Worm (Caenorhabditis elegans) whole organism, L4 larva: Measurements from ENCODE around the gene epn-1.

Experiments used
- F37D6.2 ChIP-seq: sonication (generic microtip); optimal IDR thresholded peaks from 2 replicates; lab custom pipeline; 2016; ENCODE audit warnings: mild to moderate bottlenecking, missing genetic modification characterization, missing compliant biosample characterization
- F44E2.7 ChIP-seq: fragments of 200-800 bp; sonication (Bioruptor generic); IDR thresholded peaks from 2 replicates; pipeline ENCODE4 v2.1.2; 2022; ENCODE audit warnings: missing genetic modification characterization, missing compliant biosample characterization
- F49E8.2 ChIP-seq: sonication (generic microtip); optimal IDR thresholded peaks from 2 replicates; lab custom pipeline; 2016; ENCODE audit warnings: missing compliant biosample characterization, mild to moderate bottlenecking, missing genetic modification characterization, borderline replicate concordance
- T20F7.1 ChIP-seq: fragments of 200-800 bp; sonication (Bioruptor generic); optimal IDR thresholded peaks from 2 replicates; lab custom pipeline; 2018; ENCODE audit warnings: mild to moderate bottlenecking, missing genetic modification characterization, missing compliant biosample characterization
- T26A8.4 ChIP-seq: fragments of 200-800 bp; sonication (Bioruptor generic); IDR thresholded peaks from 2 replicates; pipeline ENCODE4 v1.3.6; 2022; ENCODE audit warnings: missing genetic modification characterization, missing compliant biosample characterization
- Y105C5A.15 ChIP-seq: fragments of 200-800 bp; sonication (Bioruptor generic); IDR thresholded peaks from 2 replicates; pipeline ENCODE4 v1.3.6; 2022; ENCODE audit warnings: missing genetic modification characterization, missing compliant biosample characterization
- ZK546.5 ChIP-seq, 2 experiments: sonication (generic microtip); optimal IDR thresholded peaks; 2 replicates each; lab custom pipeline; 2017; ENCODE audit warnings: missing biosample characterization in 2 of 2, missing genetic modification characterization in 2 of 2
- aha-1 ChIP-seq: fragments of 150-350 bp; peaks from one replicate; lab custom pipeline; 2014; ENCODE audit warnings: missing biosample characterization, missing genetic modification characterization
- aly-2 ChIP-seq: sonication (generic microtip); optimal IDR thresholded peaks from 2 replicates; lab custom pipeline; 2018; ENCODE audit warnings: missing biosample characterization, missing genetic modification characterization
- ceh-28 ChIP-seq: fragments of 150-350 bp; optimal IDR thresholded peaks from 2 replicates; lab custom pipeline; 2014; ENCODE audit warnings: missing biosample characterization, missing genetic modification reagents, missing genetic modification characterization
- ceh-32 ChIP-seq: sonication (generic microtip); optimal IDR thresholded peaks from 2 replicates; lab custom pipeline; 2016; ENCODE audit warnings: mild to moderate bottlenecking, missing genetic modification characterization, missing compliant biosample characterization; ENCODE audit not compliant: poor library complexity
- ceh-82 ChIP-seq: sonication (generic microtip); optimal IDR thresholded peaks from 2 replicates; lab custom pipeline; 2017; ENCODE audit warnings: missing biosample characterization, missing genetic modification characterization
- ces-1 ChIP-seq: fragments of 150-350 bp; sonication (generic microtip); optimal IDR thresholded peaks from 4 replicates; lab custom pipeline; 2014; ENCODE audit warnings: missing biosample characterization, missing genetic modification reagents, missing genetic modification characterization
- ctbp-1 ChIP-seq: fragments of 200-800 bp; sonication (Bioruptor generic); IDR thresholded peaks from 2 replicates; pipeline ENCODE4 v1.3.6; 2022; ENCODE audit warnings: missing genetic modification reagents, missing genetic modification characterization, missing compliant biosample characterization
- daf-19 ChIP-seq: fragments of 200-800 bp; sonication (Bioruptor generic); conservative IDR thresholded peaks from 2 replicates; pipeline ENCODE4 v1.3.6; 2022; ENCODE audit warnings: missing genetic modification characterization, missing compliant biosample characterization
- duxl-1 ChIP-seq: sonication (generic microtip); optimal IDR thresholded peaks from 2 replicates; lab custom pipeline; 2016; ENCODE audit warnings: mild to moderate bottlenecking, missing genetic modification characterization, moderate library complexity, missing compliant biosample characterization; ENCODE audit not compliant: poor library complexity
- egl-43 ChIP-seq: fragments of 200-800 bp; sonication (Bioruptor generic); IDR thresholded peaks from 2 replicates; pipeline ENCODE4 v1.3.6; 2022; ENCODE audit warnings: missing genetic modification reagents, missing genetic modification characterization, missing compliant biosample characterization
- fkh-10 ChIP-seq: fragments of 150-350 bp; optimal IDR thresholded peaks from 2 replicates; lab custom pipeline; 2014; ENCODE audit warnings: missing biosample characterization, missing genetic modification reagents, missing genetic modification characterization
- hif-1 ChIP-seq, 2 experiments: sonication (generic microtip); optimal IDR thresholded peaks; 2 replicates each; lab custom pipeline; 2016 to 2017; ENCODE audit warnings: missing compliant biosample characterization in 2 of 2, missing genetic modification characterization in 2 of 2, missing genetic modification reagents in 2 of 2, missing genotype in 2 of 2, mild to moderate bottlenecking in 1 of 2
- hlh-11 ChIP-seq: fragments of 200-800 bp; sonication (Bioruptor generic); optimal IDR thresholded peaks from 2 replicates; lab custom pipeline; 2018; ENCODE audit warnings: mild to moderate bottlenecking, missing genetic modification characterization, missing compliant biosample characterization
- hlh-30 ChIP-seq: sonication (generic microtip); optimal IDR thresholded peaks from 2 replicates; lab custom pipeline; 2017; ENCODE audit warnings: antibody characterized with exemption, mild to moderate bottlenecking, missing genetic modification characterization, missing compliant biosample characterization; ENCODE audit not compliant: insufficient read depth
- lin-1 ChIP-seq: fragments of 200-800 bp; sonication (Bioruptor generic); IDR thresholded peaks from 2 replicates; pipeline ENCODE4 v1.3.6; 2022; ENCODE audit warnings: missing genetic modification reagents, missing genetic modification characterization, missing compliant biosample characterization
- lin-13 ChIP-seq: fragments of 150-350 bp; optimal IDR thresholded peaks from 2 replicates; lab custom pipeline; 2014; ENCODE audit warnings: missing biosample characterization, missing genetic modification reagents, missing genetic modification characterization
- lin-29 ChIP-seq: fragments of 200-800 bp; sonication (Bioruptor generic); IDR thresholded peaks from 2 replicates; pipeline ENCODE4 v1.3.6; 2022; ENCODE audit warnings: missing genetic modification reagents, missing genetic modification characterization, missing compliant biosample characterization
- lin-38 ChIP-seq: fragments of 200-800 bp; sonication (Bioruptor generic); IDR thresholded peaks from 2 replicates; pipeline ENCODE4 v1.3.6; 2022; ENCODE audit warnings: missing genetic modification reagents, missing genetic modification characterization, missing compliant biosample characterization
- madf-5 ChIP-seq, 2 experiments: fragments of 200-800 bp; sonication (Bioruptor generic); IDR thresholded peaks; 2 replicates each; pipeline ENCODE4 v1.3.6; 2022; ENCODE audit warnings: missing compliant biosample characterization in 2 of 2, missing genetic modification characterization in 2 of 2
- mdl-1 ChIP-seq, 2 experiments: fragments of 150-350 bp in 1 of 2; sonication (generic microtip) in 1 of 2; optimal IDR thresholded peaks; 2 replicates each; lab custom pipeline; 2014 to 2017; ENCODE audit warnings: missing biosample characterization in 2 of 2, missing genetic modification characterization in 2 of 2
- mep-1 ChIP-seq: fragments of 150-350 bp; sonication (generic microtip); optimal IDR thresholded peaks from 3 replicates; lab custom pipeline; 2014; ENCODE audit warnings: missing biosample characterization, missing genetic modification characterization
- mes-2 ChIP-seq: sonication (generic microtip); optimal IDR thresholded peaks from 2 replicates; lab custom pipeline; 2016; ENCODE audit warnings: missing genotype, mild to moderate bottlenecking, missing genetic modification characterization, missing compliant biosample characterization; ENCODE audit not compliant: poor library complexity, severe bottlenecking
- nhr-102 ChIP-seq: sonication (generic microtip); optimal IDR thresholded peaks from 2 replicates; lab custom pipeline; 2016; ENCODE audit warnings: mild to moderate bottlenecking, missing genetic modification characterization, moderate library complexity, missing compliant biosample characterization
- nhr-11 ChIP-seq: fragments of 150-350 bp; optimal IDR thresholded peaks from 2 replicates; lab custom pipeline; 2014; ENCODE audit warnings: missing biosample characterization, missing genetic modification characterization
- nhr-111 ChIP-seq: fragments of 200-800 bp; sonication (Bioruptor generic); optimal IDR thresholded peaks from 2 replicates; lab custom pipeline; 2018; ENCODE audit warnings: mild to moderate bottlenecking, missing genetic modification characterization, missing compliant biosample characterization
- nhr-237 ChIP-seq: sonication (generic microtip); optimal IDR thresholded peaks from 2 replicates; lab custom pipeline; 2017; ENCODE audit warnings: missing biosample characterization, missing genetic modification characterization
- nhr-28 ChIP-seq: fragments of 150-350 bp; optimal IDR thresholded peaks from 2 replicates; lab custom pipeline; 2014; ENCODE audit warnings: missing biosample characterization, missing genetic modification characterization
- nhr-42 ChIP-seq: fragments of 200-800 bp; sonication (Bioruptor generic); IDR thresholded peaks from 2 replicates; pipeline ENCODE4 v1.3.6; 2022; ENCODE audit warnings: missing genetic modification characterization, missing compliant biosample characterization
- nhr-76 ChIP-seq: fragments of 150-350 bp; optimal IDR thresholded peaks from 2 replicates; lab custom pipeline; 2014; ENCODE audit warnings: missing biosample characterization, missing genetic modification characterization
- pqm-1 ChIP-seq: sonication (generic microtip); optimal IDR thresholded peaks from 2 replicates; lab custom pipeline; 2017; ENCODE audit warnings: missing biosample characterization, missing genetic modification characterization
- rbr-2 ChIP-seq: sonication (generic microtip); optimal IDR thresholded peaks from 2 replicates; lab custom pipeline; 2016; ENCODE audit warnings: missing genotype, missing genetic modification characterization, missing compliant biosample characterization
- saeg-2 ChIP-seq: fragments of 200-800 bp; sonication (Bioruptor generic); IDR thresholded peaks from 2 replicates; pipeline ENCODE4 v1.3.6; 2022; ENCODE audit warnings: missing genetic modification reagents, missing genetic modification characterization, missing compliant biosample characterization
- sdz-12 ChIP-seq: fragments of 200-800 bp; sonication (Bioruptor generic); optimal IDR thresholded peaks from 2 replicates; lab custom pipeline; 2018; ENCODE audit warnings: mild to moderate bottlenecking, missing genetic modification characterization, missing compliant biosample characterization
- skn-1 ChIP-seq: fragments of 150-350 bp; optimal IDR thresholded peaks from 2 replicates; lab custom pipeline; 2014; ENCODE audit warnings: missing biosample characterization, missing genetic modification characterization
- snpc-4 ChIP-seq: fragments of 150-350 bp; optimal IDR thresholded peaks from 2 replicates; lab custom pipeline; 2014; ENCODE audit warnings: missing biosample characterization, missing genetic modification characterization
- spr-3 ChIP-seq: fragments of 200-800 bp; sonication (Bioruptor generic); optimal IDR thresholded peaks from 2 replicates; lab custom pipeline; 2018; ENCODE audit warnings: mild to moderate bottlenecking, missing genetic modification characterization, missing compliant biosample characterization
- tag-97 ChIP-seq: fragments of 200-800 bp; sonication (Bioruptor generic); IDR thresholded peaks from 2 replicates; pipeline ENCODE4 v1.3.6; 2022; ENCODE audit warnings: missing genetic modification characterization, missing compliant biosample characterization
- unc-130 ChIP-seq: sonication (generic microtip); optimal IDR thresholded peaks from 2 replicates; lab custom pipeline; 2016; ENCODE audit warnings: missing genetic modification reagents, missing genetic modification characterization, missing compliant biosample characterization
- unc-39 ChIP-seq: sonication (generic microtip); optimal IDR thresholded peaks from 2 replicates; lab custom pipeline; 2017; ENCODE audit warnings: missing biosample characterization, missing genetic modification characterization
- unc-62 ChIP-seq, 3 experiments: fragments of 150-350 bp in 1 of 3; sonication (generic microtip); optimal IDR thresholded peaks in 2 of 3; peaks in 1 of 3; 1 replicate in 1 of 3; 2 replicates in 2 of 3; lab custom pipeline; 2014 to 2017; ENCODE audit warnings: missing biosample characterization in 3 of 3, missing genetic modification characterization in 3 of 3, missing genetic modification reagents in 3 of 3, missing genotype in 1 of 3
- zip-11 ChIP-seq: fragments of 200-800 bp; sonication (Bioruptor generic); IDR thresholded peaks from 2 replicates; pipeline ENCODE4 v1.3.6; 2022; ENCODE audit warnings: missing genetic modification characterization, missing compliant biosample characterization
- zip-2 ChIP-seq: fragments of 150-350 bp; optimal IDR thresholded peaks from 2 replicates; lab custom pipeline; 2014; ENCODE audit warnings: missing biosample characterization, missing genetic modification characterization
- ztf-7 ChIP-seq: fragments of 150-350 bp; optimal IDR thresholded peaks from 2 replicates; lab custom pipeline; 2014; ENCODE audit warnings: missing biosample characterization, missing genetic modification characterization

The epn-1 gene

ce11 chrX:14790320-14791048 lies 27.8 kb downstream of the epn-1 start, which contains the start of gene tatn-1 (continued):
- TF ChIP-seq lin-13 (GFP tag; lab: Kevin White, UChicago) (peak; percentile 30), zip-2 (no peak), nhr-102 (tag; lab: Kevin White, UChicago) (peak; percentile 97), Y105C5A.15 (GFP tag; lab: Robert Waterston, UW) (no peak), aha-1 (tag; lab: Kevin White, UChicago) (peak; percentile 99), F49E8.2 (tag; lab: Kevin White, UChicago) (no peak), egl-43 (GFP tag; lab: Robert Waterston, UW) (0 out of 2 replicates have a peak, but pooled peaks have one; percentile 11), T20F7.1 (GFP tag; lab: Kevin White, UChicago) (peak; percentile 52), unc-62 (GFP tag; optimal IDR thresholded peaks at IDR 0.05 in 1 of 2; lab: Kevin White, UChicago) (peak; percentile 59 to 100), unc-62 (tag; optimal IDR thresholded peaks at IDR 0.05; lab: Kevin White, UChicago) (no peak), mdl-1 (tag; optimal IDR thresholded peaks at IDR 0.05; lab: Kevin White, UChicago) (peak; percentile 94 to 98), unc-39 (tag; lab: Kevin White, UChicago) (no peak), madf-5 (GFP tag; IDR thresholded peaks at IDR 0.05; lab: Robert Waterston, UW) (no peak), ceh-32 (tag; lab: Kevin White, UChicago) (no peak), nhr-28 (tag; lab: Kevin White, UChicago) (peak; percentile 83), ZK546.5 (tag; optimal IDR thresholded peaks at IDR 0.05; lab: Kevin White, UChicago) (no peak), saeg-2 (peak; percentile 80; the same call in 1 of the 2 replicates), tag-97 (GFP tag; lab: Robert Waterston, UW) (no peak), pqm-1 (tag; lab: Kevin White, UChicago) (peak; percentile 51), snpc-4 (tag; lab: Kevin White, UChicago) (no peak), lin-29 (no peak), lin-38 (GFP tag; lab: Robert Waterston, UW) (peak; percentile 35), sdz-12 (GFP tag; lab: Kevin White, UChicago) (no peak), nhr-11 (tag; lab: Kevin White, UChicago) (no peak), F37D6.2 (tag; lab: Kevin White, UChicago) (no peak), zip-11 (GFP tag; lab: Robert Waterston, UW) (no peak), hlh-30 (tag; lab: Kevin White, UChicago) (peak; percentile 90), nhr-237 (tag; lab: Kevin White, UChicago) (no peak), hif-1 (tag; optimal IDR thresholded peaks at IDR 0.05; lab: Kevin White, UChicago) (peak; percentile 40 to 88), ceh-82 (tag; lab: Kevin White, UChicago) (no peak), spr-3 (GFP tag; lab: Kevin White, UChicago) (no peak), T26A8.4 (GFP tag; lab: Robert Waterston, UW) (peak; percentile 65), nhr-76 (tag; lab: Kevin White, UChicago) (no peak), ctbp-1 (GFP tag; lab: Robert Waterston, UW) (no peak), F44E2.7 (no peak), aly-2 (tag; lab: Kevin White, UChicago) (no peak), nhr-111 (GFP tag; lab: Kevin White, UChicago) (no peak), ces-1 (GFP tag; lab: Kevin White, UChicago) (no peak), skn-1 (no peak), mes-2 (tag; lab: Kevin White, UChicago) (no peak), fkh-10 (GFP tag; lab: Kevin White, UChicago) (no peak), duxl-1 (no peak), mep-1 (peak; percentile 40), ceh-28 (tag; lab: Kevin White, UChicago) (no peak), lin-1 (GFP tag; lab: Robert Waterston, UW) (peak; percentile 52), unc-130 (GFP tag; lab: Kevin White, UChicago) (no peak), hlh-11 (tag; lab: Kevin White, UChicago) (peak; percentile 97), daf-19 (GFP tag; lab: Robert Waterston, UW) (no peak), nhr-42 (GFP tag; lab: Robert Waterston, UW) (peak; percentile 12; the same call in 1 of the 2 replicates), rbr-2 (tag; lab: Kevin White, UChicago) (peak; percentile 47), ztf-7 (tag; lab: Kevin White, UChicago) (peak; percentile 39)
